Worm (Caenorhabditis elegans): Measurements from ENCODE around the gene gldi-2.

Gene gldi-2

ce11 chrII:6835972-6836595, 52.9 kb downstream of the gldi-2 start:
- TF ChIP-seq nhr-11 (tag; optimal IDR thresholded peaks at IDR 0.05) (no peak), sma-9 (GFP tag; optimal IDR thresholded peaks at IDR 0.05) (no peak), sma-9 (tag; optimal IDR thresholded peaks at IDR 0.05) (no peak), F13H6.1 (tag; optimal IDR thresholded peaks at IDR 0.05) (peak; percentile 49), dmd-4 (tag; optimal IDR thresholded peaks at IDR 0.05) (no peak), elt-1 (tag; optimal IDR thresholded peaks at IDR 0.05) (no peak), lsy-2 (tag; optimal IDR thresholded peaks at IDR 0.05) (peak in 1 of 2 experiments; percentile 0), crh-2 (tag; optimal IDR thresholded peaks at IDR 0.05) (peak; percentile 4), unc-55 (GFP tag; optimal IDR thresholded peaks at IDR 0.05) (no peak), skn-1 (tag; optimal IDR thresholded peaks at IDR 0.05) (no peak), ztf-11 (tag; optimal IDR thresholded peaks at IDR 0.05) (no peak), nhr-25 (tag; optimal IDR thresholded peaks at IDR 0.05) (peak; percentile 4), lin-11 (tag; optimal IDR thresholded peaks at IDR 0.05) (peak; percentile 40), mab-5 (tag; optimal IDR thresholded peaks at IDR 0.05) (peak; percentile 32), egl-27 (tag; optimal IDR thresholded peaks at IDR 0.05) (peak; percentile 90), unc-39 (tag; optimal IDR thresholded peaks at IDR 0.05) (no peak), nhr-129 (tag; optimal IDR thresholded peaks at IDR 0.05) (peak; percentile 18), nhr-77 (tag; optimal IDR thresholded peaks at IDR 0.05) (no peak), C34F6.9 (tag; optimal IDR thresholded peaks at IDR 0.05) (no peak), alr-1 (tag; optimal IDR thresholded peaks at IDR 0.05) (no peak), elt-3 (tag; optimal IDR thresholded peaks at IDR 0.05) (no peak), gmeb-1 (tag; optimal IDR thresholded peaks at IDR 0.05) (no peak), R02D3.7 (tag; optimal IDR thresholded peaks at IDR 0.05) (no peak), Y55F3AM.14 (GFP tag; optimal IDR thresholded peaks at IDR 0.05) (no peak), blmp-1 (tag; optimal IDR thresholded peaks at IDR 0.05; ENCODE audit: insufficient read depth) (peak; percentile 2), lin-13 (GFP tag; optimal IDR thresholded peaks at IDR 0.05) (no peak), mbf-1 (tag; optimal IDR thresholded peaks at IDR 0.05) (no peak), nhr-10 (tag; optimal IDR thresholded peaks at IDR 0.05) (no peak), fos-1 (tag; optimal IDR thresholded peaks at IDR 0.05) (no peak), mdl-1 (tag; optimal IDR thresholded peaks at IDR 0.05) (no peak), sem-4 (tag; optimal IDR thresholded peaks at IDR 0.05) (peak; percentile 34), zag-1 (tag; optimal IDR thresholded peaks at IDR 0.05) (no peak), peb-1 (tag; optimal IDR thresholded peaks at IDR 0.05) (no peak), nhr-23 (tag; optimal IDR thresholded peaks at IDR 0.05) (no peak), ceh-16 (tag; optimal IDR thresholded peaks at IDR 0.05) (no peak), ceh-82 (tag; optimal IDR thresholded peaks at IDR 0.05) (no peak), nhr-6 (tag; optimal IDR thresholded peaks at IDR 0.05) (no peak), ztf-4 (tag; optimal IDR thresholded peaks at IDR 0.05) (peak; percentile 14)

DNA sequence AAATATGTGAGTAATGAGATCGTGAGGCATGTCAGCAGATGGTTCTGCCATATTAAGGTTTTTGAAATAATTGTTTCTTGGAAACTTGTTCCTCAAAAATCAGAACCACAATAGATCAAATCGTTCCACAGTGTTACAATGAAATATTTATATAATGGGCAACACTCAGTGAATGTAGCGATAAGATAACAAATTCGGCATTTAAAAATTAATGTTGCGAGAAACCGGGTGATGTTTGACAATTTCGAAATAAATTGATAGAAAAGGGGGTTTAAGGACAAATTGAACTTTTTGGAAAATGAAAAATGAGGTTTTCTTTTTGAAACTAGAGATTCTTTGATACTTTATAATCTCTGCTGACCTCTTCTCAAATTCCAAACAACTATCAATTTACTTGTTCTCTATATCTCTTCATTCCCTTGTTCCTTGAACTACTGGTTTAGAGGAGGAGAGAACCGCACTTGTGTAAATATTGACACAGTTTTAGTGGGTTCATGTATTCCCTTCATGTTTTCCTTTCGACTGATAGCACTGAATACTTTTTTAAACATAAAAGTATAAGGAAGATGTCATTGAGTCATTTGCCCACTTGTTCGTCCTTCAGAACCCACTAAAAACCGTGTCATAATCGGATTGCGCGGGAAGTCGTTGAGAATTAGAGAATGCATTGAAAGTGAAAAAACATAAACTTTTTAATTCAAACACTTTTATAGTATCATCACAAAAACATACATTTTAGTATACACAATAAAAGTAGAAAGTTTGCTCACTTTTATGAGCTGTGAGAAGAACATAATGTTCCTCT, 53.7 kb downstream of the gldi-2 start:
- TF ChIP-seq egl-27 (tag; optimal IDR thresholded peaks at IDR 0.05) = peak; percentile 29
- TF ChIP-seq nhr-25 (tag; optimal IDR thresholded peaks at IDR 0.05) = peak; percentile 39
- TF ChIP-seq nhr-129 (tag; optimal IDR thresholded peaks at IDR 0.05) = peak; percentile 21
- peak; percentile 83 for TF ChIP-seq fos-1 (tag; optimal IDR thresholded peaks at IDR 0.05)
- peak; percentile 3 for TF ChIP-seq skn-1 (tag; optimal IDR thresholded peaks at IDR 0.05)
- TF ChIP-seq blmp-1 (tag; optimal IDR thresholded peaks at IDR 0.05; ENCODE audit: insufficient read depth) = peak; percentile 18
- TF ChIP-seq F13H6.1 (tag; optimal IDR thresholded peaks at IDR 0.05) = peak; percentile 82
- TF ChIP-seq sma-9 (GFP tag; optimal IDR thresholded peaks at IDR 0.05) = peak; percentile 9
- no peak for TF ChIP-seq sma-9 (tag; optimal IDR thresholded peaks at IDR 0.05)
- no peak for TF ChIP-seq lin-11 (tag; optimal IDR thresholded peaks at IDR 0.05)
- TF ChIP-seq nhr-23 (tag; optimal IDR thresholded peaks at IDR 0.05) = no peak
